Worm (Caenorhabditis elegans) whole organism, early embryonic: ENCODE measurements around the gene ZC506.1.

ENCODE experiments used
- B0310.2 ChIP-seq: sonication (generic microtip); optimal IDR thresholded peaks from 2 replicates; lab custom pipeline; 2016; ENCODE audit warnings: mild to moderate bottlenecking, missing genetic modification characterization, missing compliant biosample characterization
- F13C5.2 ChIP-seq: sonication (generic microtip); optimal IDR thresholded peaks from 2 replicates; lab custom pipeline; 2017; ENCODE audit warnings: mild to moderate bottlenecking, missing genetic modification characterization, inconsistent platforms, missing compliant biosample characterization
- aly-1 ChIP-seq: sonication (generic microtip); optimal IDR thresholded peaks from 2 replicates; lab custom pipeline; 2016; ENCODE audit warnings: missing genetic modification characterization, missing compliant biosample characterization
- ama-1 ChIP-seq: fragments of 150-350 bp; optimal IDR thresholded peaks from 2 replicates; lab custom pipeline; 2014
- ceh-13 ChIP-seq: fragments of 200-800 bp; sonication (Bioruptor generic); optimal IDR thresholded peaks from 2 replicates; lab custom pipeline; 2018; ENCODE audit warnings: mild to moderate bottlenecking, missing genetic modification characterization, missing compliant biosample characterization
- ceh-36 ChIP-seq: sonication (generic microtip); optimal IDR thresholded peaks from 2 replicates; lab custom pipeline; 2016; ENCODE audit warnings: missing genetic modification characterization, inconsistent platforms, missing compliant biosample characterization
- ets-7 ChIP-seq: sonication (generic microtip); optimal IDR thresholded peaks from 2 replicates; lab custom pipeline; 2016; ENCODE audit warnings: missing genotype, missing genetic modification characterization, missing compliant biosample characterization
- flt-1 ChIP-seq: fragments of 200-800 bp; sonication (Bioruptor generic); IDR thresholded peaks from 2 replicates; pipeline ENCODE4 v1.3.6; 2022; ENCODE audit warnings: missing genetic modification characterization, missing compliant biosample characterization
- hmbx-1 ChIP-seq: sonication (generic microtip); optimal IDR thresholded peaks from 2 replicates; lab custom pipeline; 2016; ENCODE audit warnings: mild to moderate bottlenecking, missing genetic modification characterization, missing compliant biosample characterization
- hmg-4 ChIP-seq: fragments of 200-800 bp; sonication (Bioruptor generic); optimal IDR thresholded peaks from 2 replicates; lab custom pipeline; 2018; ENCODE audit warnings: mild to moderate bottlenecking, missing genetic modification characterization, missing compliant biosample characterization
- hnd-1 ChIP-seq: sonication (generic microtip); optimal IDR thresholded peaks from 2 replicates; lab custom pipeline; 2016; ENCODE audit warnings: missing genetic modification characterization, missing compliant biosample characterization
- pes-1 ChIP-seq: fragments of 200-800 bp; sonication (Bioruptor generic); IDR thresholded peaks from 2 replicates; pipeline ENCODE4 v1.3.6; 2022; ENCODE audit warnings: missing genetic modification reagents, missing genetic modification characterization, missing compliant biosample characterization
- scrt-1 ChIP-seq: fragments of 200-800 bp; sonication (Bioruptor generic); IDR thresholded peaks from 2 replicates; pipeline ENCODE4 v1.3.6; 2022; ENCODE audit warnings: missing genetic modification characterization, missing compliant biosample characterization
- sea-1 ChIP-seq: fragments of 200-800 bp; sonication (Bioruptor generic); conservative IDR thresholded peaks from 2 replicates; pipeline ENCODE4 v1.3.6; 2022; ENCODE audit warnings: missing genetic modification characterization, missing compliant biosample characterization
- tbx-11 ChIP-seq: fragments of 200-800 bp; sonication (Bioruptor generic); IDR thresholded peaks from 2 replicates; pipeline ENCODE4 v1.3.6; 2022; ENCODE audit warnings: missing genetic modification characterization, missing compliant biosample characterization
- tbx-37 ChIP-seq: fragments of 200-800 bp; sonication (Bioruptor generic); conservative IDR thresholded peaks from 2 replicates; pipeline ENCODE4 v1.3.6; 2022; ENCODE audit warnings: missing genetic modification reagents, missing genetic modification characterization, missing compliant biosample characterization
- tra-4 ChIP-seq: sonication (generic microtip); optimal IDR thresholded peaks from 2 replicates; lab custom pipeline; 2017; ENCODE audit warnings: missing genetic modification characterization, missing compliant biosample characterization

ZC506.1 gene

DNA sequence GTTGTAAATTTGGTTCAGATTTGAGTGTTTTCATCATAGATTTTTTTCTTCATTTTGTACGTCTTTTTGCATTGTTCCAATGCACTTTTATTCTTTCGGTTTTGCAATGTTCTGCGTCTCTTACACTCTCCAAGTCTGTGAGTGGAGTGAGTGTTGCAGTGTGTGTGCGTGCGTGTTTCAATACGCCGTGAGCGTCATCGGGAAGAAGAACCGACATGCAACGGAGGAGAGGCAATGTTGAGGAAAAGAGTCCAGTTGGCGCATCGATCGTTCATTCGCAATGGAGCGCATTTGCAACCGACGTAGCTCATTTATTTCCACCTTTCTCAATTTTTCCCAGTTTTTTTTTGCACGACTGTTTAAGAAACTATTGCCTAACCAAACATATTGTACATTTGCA is at the start of gene ZC506.1:
TSS of gene ZC506.1 (plus strand) at position 400 of the 400 bp plus-strand sequence.
- TF ChIP-seq B0310.2 = peak; percentile 4
- peak; percentile 93 for TF ChIP-seq F13C5.2
- TF ChIP-seq hnd-1 (tag; lab: Kevin White, UChicago) = no peak
- TF ChIP-seq hmg-4 = peak; percentile 68
- no peak for TF ChIP-seq ceh-36 (tag; lab: Kevin White, UChicago)
- peak; percentile 44; the same call in 1 of the 2 replicates for TF ChIP-seq flt-1
- no peak for TF ChIP-seq tbx-37
- peak; percentile 52; the same call in 1 of the 2 replicates for TF ChIP-seq tbx-11 (GFP tag; lab: Robert Waterston, UW)
- TF ChIP-seq ets-7 = peak; percentile 36

- no peak for TF ChIP-seq ama-1
- TF ChIP-seq tbx-37 = 0 out of 2 replicates have a peak, but pooled peaks have one; percentile 33
Measured at ce11 chrX:9917362-9917761, 41.4 kb upstream of the ZC506.1 start, which contains the start of gene F21G4.6. F21G4.6 (minus strand) TSS chrX:9917448.

DNA sequence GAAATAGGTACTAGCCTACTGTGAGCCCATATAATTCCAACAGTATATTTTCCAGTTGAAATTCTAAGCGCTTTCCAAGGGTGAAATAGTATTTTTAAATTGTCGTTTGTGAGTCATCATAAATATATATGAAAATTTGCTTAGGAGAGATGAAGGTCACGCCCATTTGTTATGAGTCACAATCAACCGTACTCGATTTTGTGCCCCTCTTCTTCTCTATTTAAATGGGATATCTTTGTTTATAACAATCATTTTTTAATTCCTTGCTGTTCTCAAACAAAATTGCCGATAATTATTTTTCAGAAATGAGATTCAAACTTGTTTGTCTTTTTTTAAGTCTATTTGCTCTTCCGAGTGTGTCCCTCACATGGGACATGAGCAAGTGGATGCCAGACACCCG is 39.8 kb upstream of the ZC506.1 start, which contains the start of gene folr-1:
TSS of gene folr-1 (plus strand) at position 301 of the 400 bp plus-strand sequence.
- TF ChIP-seq aly-1 (tag; lab: Kevin White, UChicago) (no peak), ceh-13 (GFP tag; lab: Kevin White, UChicago) (no peak), ceh-36 (tag; lab: Kevin White, UChicago) (no peak), hmg-4 (no peak), tra-4 (tag; lab: Kevin White, UChicago) (no peak), hmbx-1 (tag; lab: Kevin White, UChicago) (no peak), pes-1 (no peak), B0310.2 (no peak), ama-1 (no peak), scrt-1 (GFP tag; lab: Robert Waterston, UW) (no peak), flt-1 (no peak), F13C5.2 (no peak), tbx-11 (GFP tag; lab: Robert Waterston, UW) (no peak), tbx-37 (no peak), ets-7 (no peak), sea-1 (GFP tag; lab: Robert Waterston, UW) (no peak), hnd-1 (tag; lab: Kevin White, UChicago) (no peak)

DNA sequence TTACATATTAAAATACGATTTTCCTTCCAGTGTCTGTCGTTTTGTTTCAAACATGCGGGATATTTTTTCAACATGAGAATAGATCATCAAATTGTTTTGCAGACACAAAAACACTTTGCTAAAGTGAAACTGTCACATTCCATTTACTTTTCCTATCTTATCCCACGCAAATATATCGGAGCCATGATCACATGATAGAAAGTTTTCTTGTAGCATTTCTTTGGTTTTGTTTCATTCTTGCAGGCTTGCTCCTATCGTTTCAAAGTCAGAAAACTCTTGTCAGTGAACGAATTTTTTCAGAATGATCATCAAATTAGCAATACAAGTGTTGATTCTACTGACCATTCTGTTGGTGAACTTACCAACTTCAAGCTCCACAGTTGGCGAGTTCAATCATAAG is 37.5 kb upstream of the ZC506.1 start, which contains the start of gene C17G1.2:
TSS of gene C17G1.2 (plus strand) at position 301 of the 400 bp plus-strand sequence.
- no peak for TF ChIP-seq tbx-37
- TF ChIP-seq pes-1 = no peak
- no peak for TF ChIP-seq ama-1
- TF ChIP-seq hnd-1 (tag; lab: Kevin White, UChicago) = no peak
- TF ChIP-seq flt-1 = no peak
- no peak for TF ChIP-seq hmg-4
- TF ChIP-seq ceh-36 (tag; lab: Kevin White, UChicago) = no peak
- TF ChIP-seq ceh-13 (GFP tag; lab: Kevin White, UChicago) = no peak
- TF ChIP-seq tra-4 (tag; lab: Kevin White, UChicago) = no peak
- TF ChIP-seq sea-1 (GFP tag; lab: Robert Waterston, UW) = no peak
- no peak for TF ChIP-seq hmbx-1 (tag; lab: Kevin White, UChicago)
- TF ChIP-seq tbx-11 (GFP tag; lab: Robert Waterston, UW) = no peak

ce11 chrX:9924962-9925361 is 33.8 kb upstream of the ZC506.1 start, which contains the start of gene ugt-23:
ugt-23 (minus strand) TSS chrX:9925173.
- TF ChIP-seq ets-7 = no peak
- TF ChIP-seq tra-4 (tag; lab: Kevin White, UChicago) = no peak
- TF ChIP-seq aly-1 (tag; lab: Kevin White, UChicago) = no peak
- no peak for TF ChIP-seq scrt-1 (GFP tag; lab: Robert Waterston, UW)
- TF ChIP-seq ceh-36 (tag; lab: Kevin White, UChicago) = no peak
- no peak for TF ChIP-seq F13C5.2
- TF ChIP-seq hnd-1 (tag; lab: Kevin White, UChicago) = no peak
- no peak for TF ChIP-seq ama-1
- TF ChIP-seq tbx-37 = no peak
- no peak for TF ChIP-seq hmbx-1 (tag; lab: Kevin White, UChicago)
- no peak for TF ChIP-seq ceh-13 (GFP tag; lab: Kevin White, UChicago)
- TF ChIP-seq flt-1 = no peak
- TF ChIP-seq tbx-11 (GFP tag; lab: Robert Waterston, UW) = no peak
- TF ChIP-seq pes-1 = no peak
- no peak for TF ChIP-seq B0310.2
- TF ChIP-seq sea-1 (GFP tag; lab: Robert Waterston, UW) = no peak
- no peak for TF ChIP-seq hmg-4

- TF ChIP-seq tbx-37 (no peak), ets-7 (no peak), ama-1 (no peak), hmg-4 (no peak), flt-1 (no peak), B0310.2 (no peak), hnd-1 (tag; lab: Kevin White, UChicago) (no peak), sea-1 (GFP tag; lab: Robert Waterston, UW) (no peak), pes-1 (no peak), tbx-11 (GFP tag; lab: Robert Waterston, UW) (no peak)
Measured at ce11 chrX:9927993-9928392, 30.8 kb upstream of the ZC506.1 start.

ce11 chrX:9931362-9931761 is 27.4 kb upstream of the ZC506.1 start, which contains the start of gene nra-3:
nra-3 (minus strand) TSS chrX:9931462.
- TF ChIP-seq ceh-13 (GFP tag; lab: Kevin White, UChicago) (no peak), flt-1 (no peak), ceh-36 (tag; lab: Kevin White, UChicago) (no peak), tbx-11 (GFP tag; lab: Robert Waterston, UW) (0 out of 2 replicates have a peak, but pooled peaks have one; percentile 16), hnd-1 (tag; lab: Kevin White, UChicago) (no peak), hmg-4 (peak; percentile 61), B0310.2 (no peak), sea-1 (GFP tag; lab: Robert Waterston, UW) (0 out of 2 replicates have a peak, but pooled peaks have one; percentile 27), hmbx-1 (tag; lab: Kevin White, UChicago) (no peak), ets-7 (no peak)

ce11 chrX:9932226-9932773 is 26.5 kb upstream of the ZC506.1 start, which contains the start of gene tsp-21:
tsp-21 (plus strand) TSS chrX:9932371.
- peak; percentile 68; the same call in 1 of the 2 replicates for TF ChIP-seq scrt-1 (GFP tag; lab: Robert Waterston, UW)
- TF ChIP-seq hmbx-1 (tag; lab: Kevin White, UChicago) = no peak
- TF ChIP-seq F13C5.2 = peak; percentile 86
- TF ChIP-seq ceh-36 (tag; lab: Kevin White, UChicago) = peak; percentile 45
- TF ChIP-seq hmg-4 = peak; percentile 97
- no peak for TF ChIP-seq tra-4 (tag; lab: Kevin White, UChicago)
- peak; percentile 59 for TF ChIP-seq B0310.2
- TF ChIP-seq sea-1 (GFP tag; lab: Robert Waterston, UW) = peak; percentile 19; the same call in 1 of the 2 replicates
- no peak for TF ChIP-seq hnd-1 (tag; lab: Kevin White, UChicago)
- no peak for TF ChIP-seq pes-1
- TF ChIP-seq ama-1 = no peak
- peak; percentile 5; the same call in 1 of the 2 replicates for TF ChIP-seq flt-1
- peak; percentile 52 for TF ChIP-seq ets-7
- peak; percentile 33; the same call in 1 of the 2 replicates for TF ChIP-seq tbx-37
- TF ChIP-seq tbx-11 (GFP tag; lab: Robert Waterston, UW) = no peak
- TF ChIP-seq aly-1 (tag; lab: Kevin White, UChicago) = peak; percentile 66
- TF ChIP-seq ceh-13 (GFP tag; lab: Kevin White, UChicago) = peak; percentile 5
